Worm (Caenorhabditis elegans): ENCODE measurements around the gene F35A5.1.

DNA sequence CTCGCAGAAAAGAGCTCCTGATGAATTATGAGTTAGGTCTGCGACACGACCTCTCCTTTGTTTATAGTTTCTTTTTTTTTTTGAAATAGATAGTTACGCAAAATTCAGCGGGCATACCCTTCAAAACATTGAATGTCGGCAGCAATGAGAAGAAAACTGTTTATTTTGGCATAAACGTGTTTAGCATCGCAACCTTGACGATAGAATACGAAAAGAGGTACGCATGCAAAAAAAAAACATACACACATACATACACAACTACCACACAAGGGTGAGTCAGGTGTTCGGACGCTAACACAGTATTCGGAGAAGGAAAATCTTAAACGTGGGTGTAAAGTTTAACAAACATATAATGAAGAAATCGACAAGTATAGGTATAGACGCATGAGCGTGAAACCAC lies 28.4 kb downstream of the F35A5.1 start:
- TF ChIP-seq unc-62 (GFP tag; optimal IDR thresholded peaks at IDR 0.05) = no peak
- no peak for TF ChIP-seq nhr-237 (tag; optimal IDR thresholded peaks at IDR 0.05)
- TF ChIP-seq elt-1 (tag; optimal IDR thresholded peaks at IDR 0.05; ENCODE audit: borderline replicate concordance, insufficient read depth) = no peak
- no peak for TF ChIP-seq pha-4 (tag; optimal IDR thresholded peaks at IDR 0.05)
- TF ChIP-seq blmp-1 (tag; optimal IDR thresholded peaks at IDR 0.05) = no peak
- no peak for TF ChIP-seq elt-3 (tag; optimal IDR thresholded peaks at IDR 0.05)
- TF ChIP-seq ceh-43 (GFP tag; optimal IDR thresholded peaks at IDR 0.05) = no peak
- no peak for TF ChIP-seq flh-1 (GFP tag; optimal IDR thresholded peaks at IDR 0.05)
- TF ChIP-seq nhr-28 (tag; optimal IDR thresholded peaks at IDR 0.05) = no peak
